Worm (Caenorhabditis elegans) whole organism, L2 larva: Measurements from ENCODE around the gene C11H1.5.

Experiments used
- C34F6.9 ChIP-seq: fragments of 150-350 bp; optimal IDR thresholded peaks from 2 replicates; lab custom pipeline; 2014; ENCODE audit warnings: missing biosample characterization, missing genetic modification characterization
- F13H6.1 ChIP-seq: sonication (generic microtip); optimal IDR thresholded peaks from 2 replicates; lab custom pipeline; 2016; ENCODE audit warnings: missing genetic modification characterization, missing compliant biosample characterization
- Y55F3AM.14 ChIP-seq: fragments of 200-800 bp; sonication (Bioruptor generic); optimal IDR thresholded peaks from 2 replicates; lab custom pipeline; 2018; ENCODE audit warnings: mild to moderate bottlenecking, missing genetic modification characterization, missing compliant biosample characterization
- ZK546.5 ChIP-seq: sonication (generic microtip); optimal IDR thresholded peaks from 2 replicates; lab custom pipeline; 2017; ENCODE audit warnings: missing biosample characterization, missing genetic modification characterization
- alr-1 ChIP-seq: fragments of 150-350 bp; optimal IDR thresholded peaks from 2 replicates; lab custom pipeline; 2014; ENCODE audit warnings: missing biosample characterization, missing genetic modification characterization
- aly-2 ChIP-seq: fragments of 150-350 bp; optimal IDR thresholded peaks from 2 replicates; lab custom pipeline; 2014; ENCODE audit warnings: missing biosample characterization, missing genetic modification characterization
- blmp-1 ChIP-seq: sonication (generic microtip); optimal IDR thresholded peaks from 2 replicates; lab custom pipeline; 2017; ENCODE audit warnings: missing genetic modification characterization, mild to moderate bottlenecking, missing compliant biosample characterization, antibody characterized with exemption, moderate library complexity; ENCODE audit not compliant: insufficient read depth
- crh-2 ChIP-seq: sonication (generic microtip); optimal IDR thresholded peaks from 2 replicates; lab custom pipeline; 2017; ENCODE audit warnings: missing biosample characterization, missing genetic modification characterization
- dmd-4 ChIP-seq: sonication (generic microtip); optimal IDR thresholded peaks from 2 replicates; lab custom pipeline; 2017; ENCODE audit warnings: missing biosample characterization, missing genetic modification characterization
- egl-27 ChIP-seq: sonication (generic microtip); optimal IDR thresholded peaks from 3 replicates; lab custom pipeline; 2017; ENCODE audit warnings: missing biosample characterization, missing genetic modification reagents, missing genetic modification characterization
- elt-1 ChIP-seq: fragments of 150-350 bp; optimal IDR thresholded peaks from 2 replicates; lab custom pipeline; 2014; ENCODE audit warnings: missing biosample characterization, missing genetic modification characterization
- lin-11 ChIP-seq: fragments of 150-350 bp; sonication (generic microtip); optimal IDR thresholded peaks from 2 replicates; lab custom pipeline; 2014; ENCODE audit warnings: missing biosample characterization, missing genetic modification characterization, inconsistent platforms, mixed read lengths
- lin-13 ChIP-seq: fragments of 150-350 bp; optimal IDR thresholded peaks from 2 replicates; lab custom pipeline; 2014; ENCODE audit warnings: missing biosample characterization, missing genetic modification reagents, missing genetic modification characterization
- lsy-2 ChIP-seq, 2 experiments: fragments of 150-350 bp in 1 of 2; sonication (generic microtip) in 1 of 2; optimal IDR thresholded peaks; 2 replicates each; lab custom pipeline; 2014 to 2017; ENCODE audit warnings: missing biosample characterization in 2 of 2, missing genetic modification characterization in 2 of 2
- mab-5 ChIP-seq: fragments of 150-350 bp; optimal IDR thresholded peaks from 2 replicates; lab custom pipeline; 2014; ENCODE audit warnings: missing biosample characterization, missing genetic modification characterization
- mbf-1 ChIP-seq: sonication (generic microtip); optimal IDR thresholded peaks from 2 replicates; lab custom pipeline; 2017; ENCODE audit warnings: missing biosample characterization, missing genetic modification characterization
- mdl-1 ChIP-seq, 2 experiments: fragments of 150-350 bp in 1 of 2; sonication (generic microtip) in 1 of 2; optimal IDR thresholded peaks; 2 replicates each; lab custom pipeline; 2017; ENCODE audit warnings: missing biosample characterization in 2 of 2, missing genetic modification characterization in 2 of 2
- nhr-10 ChIP-seq: sonication (generic microtip); optimal IDR thresholded peaks from 2 replicates; lab custom pipeline; 2017; ENCODE audit warnings: missing biosample characterization, missing genetic modification characterization
- nhr-11 ChIP-seq: fragments of 150-350 bp; optimal IDR thresholded peaks from 2 replicates; lab custom pipeline; 2014; ENCODE audit warnings: missing biosample characterization, missing genetic modification characterization
- nhr-129 ChIP-seq: fragments of 150-350 bp; optimal IDR thresholded peaks from 2 replicates; lab custom pipeline; 2014; ENCODE audit warnings: missing biosample characterization, missing genetic modification characterization
- nhr-23 ChIP-seq: fragments of 150-350 bp; optimal IDR thresholded peaks from 2 replicates; lab custom pipeline; 2014; ENCODE audit warnings: missing biosample characterization, missing genetic modification reagents, missing genetic modification characterization
- nhr-25 ChIP-seq: fragments of 150-350 bp; sonication (generic microtip); optimal IDR thresholded peaks from 3 replicates; lab custom pipeline; 2014; ENCODE audit warnings: missing biosample characterization, missing genetic modification characterization
- nhr-6 ChIP-seq: fragments of 150-350 bp; optimal IDR thresholded peaks from 2 replicates; lab custom pipeline; 2014; ENCODE audit warnings: missing biosample characterization, missing genetic modification characterization
- nhr-77 ChIP-seq: fragments of 150-350 bp; optimal IDR thresholded peaks from 2 replicates; lab custom pipeline; 2014; ENCODE audit warnings: missing biosample characterization, missing genetic modification characterization
- sem-4 ChIP-seq: fragments of 150-350 bp; optimal IDR thresholded peaks from 2 replicates; lab custom pipeline; 2014; ENCODE audit warnings: missing biosample characterization, missing genetic modification reagents, missing genetic modification characterization
- skn-1 ChIP-seq: sonication (generic microtip); optimal IDR thresholded peaks from 2 replicates; lab custom pipeline; 2017; ENCODE audit warnings: missing biosample characterization, missing genetic modification characterization
- sma-3 ChIP-seq: sonication (generic microtip); optimal IDR thresholded peaks from 2 replicates; lab custom pipeline; 2016; ENCODE audit warnings: missing genetic modification reagents, missing genetic modification characterization, missing compliant biosample characterization
- sma-9 ChIP-seq, 2 experiments: fragments of 150-350 bp in 1 of 2; sonication (generic microtip) in 1 of 2; optimal IDR thresholded peaks; 2 replicates each; lab custom pipeline; 2014 to 2016; ENCODE audit warnings: missing genetic modification characterization in 2 of 2, mild to moderate bottlenecking in 1 of 2, missing biosample characterization in 1 of 2, missing compliant biosample characterization in 1 of 2, missing genetic modification reagents in 1 of 2, moderate library complexity in 1 of 2
- snpc-4 ChIP-seq: fragments of 150-350 bp; optimal IDR thresholded peaks from 2 replicates; lab custom pipeline; 2014; ENCODE audit warnings: missing biosample characterization, missing genetic modification characterization
- unc-39 ChIP-seq: fragments of 150-350 bp; optimal IDR thresholded peaks from 2 replicates; lab custom pipeline; 2014; ENCODE audit warnings: missing biosample characterization, missing genetic modification characterization
- unc-55 ChIP-seq: fragments of 150-350 bp; sonication (generic microtip); optimal IDR thresholded peaks from 3 replicates; lab custom pipeline; 2014; ENCODE audit warnings: missing biosample characterization, missing genetic modification reagents, missing genetic modification characterization
- zag-1 ChIP-seq: fragments of 150-350 bp; optimal IDR thresholded peaks from 2 replicates; lab custom pipeline; 2014; ENCODE audit warnings: missing biosample characterization, missing genetic modification characterization
- ztf-11 ChIP-seq: sonication (generic microtip); optimal IDR thresholded peaks from 2 replicates; lab custom pipeline; 2017; ENCODE audit warnings: missing biosample characterization, missing genetic modification characterization

The C11H1.5 gene

ce11 chrX:14334151-14334550 is 31.2 kb upstream of the C11H1.5 start (continued):
- TF ChIP-seq alr-1 (tag; lab: Kevin White, UChicago) (no peak), lin-13 (GFP tag; lab: Kevin White, UChicago) (no peak), C34F6.9 (tag; lab: Kevin White, UChicago) (peak; percentile 27), zag-1 (no peak), F13H6.1 (tag; lab: Kevin White, UChicago) (peak; percentile 26), blmp-1 (tag; lab: Kevin White, UChicago) (peak; percentile 32), Y55F3AM.14 (GFP tag; lab: Kevin White, UChicago) (no peak), dmd-4 (tag; lab: Kevin White, UChicago) (no peak), nhr-23 (tag; lab: Kevin White, UChicago) (no peak)

- TF ChIP-seq nhr-77 (tag; lab: Kevin White, UChicago) = no peak
- no peak for TF ChIP-seq sma-3 (GFP tag; lab: Kevin White, UChicago)
- no peak for TF ChIP-seq lsy-2 (tag; optimal IDR thresholded peaks at IDR 0.05; lab: Kevin White, UChicago)
- TF ChIP-seq F13H6.1 (tag; lab: Kevin White, UChicago) = peak; percentile 15
- no peak for TF ChIP-seq ZK546.5
- TF ChIP-seq mbf-1 (tag; lab: Kevin White, UChicago) = no peak
- no peak for TF ChIP-seq aly-2 (tag; lab: Kevin White, UChicago)
- TF ChIP-seq skn-1 (tag; lab: Kevin White, UChicago) = no peak
- TF ChIP-seq mdl-1 (tag; optimal IDR thresholded peaks at IDR 0.05; lab: Kevin White, UChicago) = no peak
- no peak for TF ChIP-seq crh-2 (tag; lab: Kevin White, UChicago)
- peak; percentile 12 for TF ChIP-seq egl-27 (tag; lab: Kevin White, UChicago)
- TF ChIP-seq unc-55 = no peak
Measured at ce11 chrX:14329348-14329747, 26.4 kb upstream of the C11H1.5 start.

- TF ChIP-seq nhr-23 (tag; lab: Kevin White, UChicago) (no peak), nhr-25 (tag; lab: Kevin White, UChicago) (no peak), dmd-4 (tag; lab: Kevin White, UChicago) (no peak), F13H6.1 (tag; lab: Kevin White, UChicago) (no peak), nhr-129 (no peak), nhr-11 (tag; lab: Kevin White, UChicago) (no peak), lin-11 (tag; lab: Kevin White, UChicago) (no peak), unc-55 (peak; percentile 19)
Measured at ce11 chrX:14327398-14327797, 24.4 kb upstream of the C11H1.5 start, which contains the start of gene C11H1.7. TSS of gene C11H1.7 (plus strand) at chrX:14327409.

ce11 chrX:14326578-14326977 is 23.6 kb upstream of the C11H1.5 start:
- no peak for TF ChIP-seq sem-4 (tag; lab: Kevin White, UChicago)
- TF ChIP-seq nhr-6 (tag; lab: Kevin White, UChicago) = no peak
- TF ChIP-seq skn-1 (tag; lab: Kevin White, UChicago) = no peak
- no peak for TF ChIP-seq crh-2 (tag; lab: Kevin White, UChicago)
- no peak for TF ChIP-seq nhr-23 (tag; lab: Kevin White, UChicago)
- no peak for TF ChIP-seq unc-39 (tag; lab: Kevin White, UChicago)
- no peak for TF ChIP-seq zag-1
- TF ChIP-seq mab-5 (tag; lab: Kevin White, UChicago) = no peak
- TF ChIP-seq alr-1 (tag; lab: Kevin White, UChicago) = no peak
- TF ChIP-seq ztf-11 (tag; lab: Kevin White, UChicago) = no peak
- no peak for TF ChIP-seq elt-1 (tag; lab: Kevin White, UChicago)
- no peak for TF ChIP-seq lin-11 (tag; lab: Kevin White, UChicago)
- TF ChIP-seq sma-9 (GFP tag; optimal IDR thresholded peaks at IDR 0.05; lab: Kevin White, UChicago) = no peak
- no peak for TF ChIP-seq sma-9 (tag; optimal IDR thresholded peaks at IDR 0.05; lab: Kevin White, UChicago)
- no peak for TF ChIP-seq Y55F3AM.14 (GFP tag; lab: Kevin White, UChicago)
- TF ChIP-seq lsy-2 (tag; optimal IDR thresholded peaks at IDR 0.05; lab: Kevin White, UChicago) = no peak
- no peak for TF ChIP-seq nhr-10 (tag; lab: Kevin White, UChicago)
- no peak for TF ChIP-seq sma-3 (GFP tag; lab: Kevin White, UChicago)

- TF ChIP-seq Y55F3AM.14 (GFP tag; lab: Kevin White, UChicago) (no peak), snpc-4 (tag; lab: Kevin White, UChicago) (peak; percentile 83)
Measured at ce11 chrX:14324289-14324688, 21.3 kb upstream of the C11H1.5 start.
